Worm (Caenorhabditis elegans) whole organism, early embryonic: ENCODE data around the gene W08F4.10.

ENCODE experiments used
- B0310.2 ChIP-seq: sonication (generic microtip); optimal IDR thresholded peaks from 2 replicates; lab custom pipeline; 2016; ENCODE audit warnings: mild to moderate bottlenecking, missing genetic modification characterization, missing compliant biosample characterization
- F13C5.2 ChIP-seq: sonication (generic microtip); optimal IDR thresholded peaks from 2 replicates; lab custom pipeline; 2017; ENCODE audit warnings: mild to moderate bottlenecking, missing genetic modification characterization, inconsistent platforms, missing compliant biosample characterization
- aly-1 ChIP-seq: sonication (generic microtip); optimal IDR thresholded peaks from 2 replicates; lab custom pipeline; 2016; ENCODE audit warnings: missing genetic modification characterization, missing compliant biosample characterization
- ama-1 ChIP-seq: fragments of 150-350 bp; optimal IDR thresholded peaks from 2 replicates; lab custom pipeline; 2014
- ceh-13 ChIP-seq: fragments of 200-800 bp; sonication (Bioruptor generic); optimal IDR thresholded peaks from 2 replicates; lab custom pipeline; 2018; ENCODE audit warnings: mild to moderate bottlenecking, missing genetic modification characterization, missing compliant biosample characterization
- ceh-36 ChIP-seq: sonication (generic microtip); optimal IDR thresholded peaks from 2 replicates; lab custom pipeline; 2016; ENCODE audit warnings: missing genetic modification characterization, inconsistent platforms, missing compliant biosample characterization
- ets-7 ChIP-seq: sonication (generic microtip); optimal IDR thresholded peaks from 2 replicates; lab custom pipeline; 2016; ENCODE audit warnings: missing genotype, missing genetic modification characterization, missing compliant biosample characterization
- flt-1 ChIP-seq: fragments of 200-800 bp; sonication (Bioruptor generic); IDR thresholded peaks from 2 replicates; pipeline ENCODE4 v1.3.6; 2022; ENCODE audit warnings: missing genetic modification characterization, missing compliant biosample characterization
- hmbx-1 ChIP-seq: sonication (generic microtip); optimal IDR thresholded peaks from 2 replicates; lab custom pipeline; 2016; ENCODE audit warnings: mild to moderate bottlenecking, missing genetic modification characterization, missing compliant biosample characterization
- hmg-4 ChIP-seq: fragments of 200-800 bp; sonication (Bioruptor generic); optimal IDR thresholded peaks from 2 replicates; lab custom pipeline; 2018; ENCODE audit warnings: mild to moderate bottlenecking, missing genetic modification characterization, missing compliant biosample characterization
- hnd-1 ChIP-seq: sonication (generic microtip); optimal IDR thresholded peaks from 2 replicates; lab custom pipeline; 2016; ENCODE audit warnings: missing genetic modification characterization, missing compliant biosample characterization
- pes-1 ChIP-seq: fragments of 200-800 bp; sonication (Bioruptor generic); IDR thresholded peaks from 2 replicates; pipeline ENCODE4 v1.3.6; 2022; ENCODE audit warnings: missing genetic modification reagents, missing genetic modification characterization, missing compliant biosample characterization
- scrt-1 ChIP-seq: fragments of 200-800 bp; sonication (Bioruptor generic); IDR thresholded peaks from 2 replicates; pipeline ENCODE4 v1.3.6; 2022; ENCODE audit warnings: missing genetic modification characterization, missing compliant biosample characterization
- sea-1 ChIP-seq: fragments of 200-800 bp; sonication (Bioruptor generic); conservative IDR thresholded peaks from 2 replicates; pipeline ENCODE4 v1.3.6; 2022; ENCODE audit warnings: missing genetic modification characterization, missing compliant biosample characterization
- tbx-11 ChIP-seq: fragments of 200-800 bp; sonication (Bioruptor generic); IDR thresholded peaks from 2 replicates; pipeline ENCODE4 v1.3.6; 2022; ENCODE audit warnings: missing genetic modification characterization, missing compliant biosample characterization
- tbx-37 ChIP-seq: fragments of 200-800 bp; sonication (Bioruptor generic); conservative IDR thresholded peaks from 2 replicates; pipeline ENCODE4 v1.3.6; 2022; ENCODE audit warnings: missing genetic modification reagents, missing genetic modification characterization, missing compliant biosample characterization
- tra-4 ChIP-seq: sonication (generic microtip); optimal IDR thresholded peaks from 2 replicates; lab custom pipeline; 2017; ENCODE audit warnings: missing genetic modification characterization, missing compliant biosample characterization

W08F4.10 gene

ce11 chrII:591110-591509 lies at the start of gene W08F4.10:
TSS of gene W08F4.10 (minus strand) at chrII:591210.
- TF ChIP-seq F13C5.2 (tag; lab: Kevin White, UChicago) (no peak), sea-1 (no peak), B0310.2 (tag; lab: Kevin White, UChicago) (no peak), ama-1 (lab: Kevin White, UChicago) (no peak), scrt-1 (GFP tag; lab: Robert Waterston, UW) (no peak), flt-1 (GFP tag; lab: Robert Waterston, UW) (no peak), ceh-36 (tag; lab: Kevin White, UChicago) (no peak), ceh-13 (no peak), ets-7 (tag; lab: Kevin White, UChicago) (no peak), tbx-37 (GFP tag; lab: Robert Waterston, UW) (no peak), hnd-1 (no peak)

DNA sequence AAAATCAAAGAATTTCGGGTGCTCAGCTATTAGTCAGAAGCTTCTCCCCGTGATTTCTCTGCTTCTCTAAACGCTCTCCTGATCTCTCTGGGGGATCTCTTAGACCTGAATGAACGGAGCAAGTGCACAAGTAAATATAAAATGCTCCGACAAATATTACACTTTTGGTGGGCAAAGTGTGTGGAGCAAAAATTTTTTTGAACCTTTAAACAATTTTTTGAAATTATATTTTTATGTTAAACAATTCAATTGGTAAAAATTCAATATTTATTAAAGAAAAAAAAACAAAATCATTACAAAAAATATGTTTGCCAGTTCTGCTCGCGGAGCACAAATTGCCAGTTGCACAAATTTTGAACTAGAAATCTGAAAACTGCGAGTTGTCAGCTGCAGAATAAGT lies 48.5 kb upstream of the W08F4.10 start, which contains the start of gene K07E8.6:
Gene K07E8.6 (minus strand): TSS at position 101 of the 400 bp plus-strand sequence.
- no peak for TF ChIP-seq ets-7 (tag; lab: Kevin White, UChicago)
- no peak for TF ChIP-seq tra-4 (tag; lab: Kevin White, UChicago)
- TF ChIP-seq hmg-4, result no peak
- TF ChIP-seq sea-1, result no peak
- TF ChIP-seq scrt-1 (GFP tag; lab: Robert Waterston, UW), result no peak
- no peak for TF ChIP-seq flt-1 (GFP tag; lab: Robert Waterston, UW)
- TF ChIP-seq ceh-36 (tag; lab: Kevin White, UChicago), result no peak
- TF ChIP-seq tbx-11 (GFP tag; lab: Robert Waterston, UW), result no peak
- TF ChIP-seq B0310.2 (tag; lab: Kevin White, UChicago), result no peak
- TF ChIP-seq F13C5.2 (tag; lab: Kevin White, UChicago), result no peak
- TF ChIP-seq tbx-37 (GFP tag; lab: Robert Waterston, UW), result no peak
- no peak for TF ChIP-seq ceh-13
- no peak for TF ChIP-seq aly-1 (tag; lab: Kevin White, UChicago)
- TF ChIP-seq hmbx-1 (tag; lab: Kevin White, UChicago), result no peak
- TF ChIP-seq ama-1 (lab: Kevin White, UChicago), result no peak
- no peak for TF ChIP-seq pes-1 (GFP tag; lab: Robert Waterston, UW)
- TF ChIP-seq hnd-1, result no peak

DNA sequence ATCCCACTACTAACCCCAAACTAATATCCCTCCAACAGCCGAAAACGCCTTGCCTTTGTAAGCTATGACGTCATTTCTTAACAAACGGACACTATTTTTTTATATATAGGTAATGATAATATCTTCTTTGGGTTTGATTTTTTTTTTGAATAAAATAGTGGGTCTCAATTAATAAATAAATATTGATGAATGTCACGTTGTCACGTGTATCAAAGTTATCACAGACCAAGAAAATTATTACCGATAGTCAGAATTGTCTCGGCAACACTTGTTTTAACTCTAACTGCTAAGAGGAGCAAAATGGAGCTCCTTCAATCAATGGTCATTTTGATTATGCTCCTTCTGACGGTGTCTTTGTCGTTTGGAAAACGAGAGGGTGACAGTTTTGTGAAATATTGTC lies 43.0 kb upstream of the W08F4.10 start, which contains the start of gene T04B8.1:
Gene T04B8.1 (plus strand): TSS at position 301 of the 400 bp plus-strand sequence.
- TF ChIP-seq hnd-1 (no peak), pes-1 (GFP tag; lab: Robert Waterston, UW) (no peak), tbx-37 (GFP tag; lab: Robert Waterston, UW) (no peak)

DNA sequence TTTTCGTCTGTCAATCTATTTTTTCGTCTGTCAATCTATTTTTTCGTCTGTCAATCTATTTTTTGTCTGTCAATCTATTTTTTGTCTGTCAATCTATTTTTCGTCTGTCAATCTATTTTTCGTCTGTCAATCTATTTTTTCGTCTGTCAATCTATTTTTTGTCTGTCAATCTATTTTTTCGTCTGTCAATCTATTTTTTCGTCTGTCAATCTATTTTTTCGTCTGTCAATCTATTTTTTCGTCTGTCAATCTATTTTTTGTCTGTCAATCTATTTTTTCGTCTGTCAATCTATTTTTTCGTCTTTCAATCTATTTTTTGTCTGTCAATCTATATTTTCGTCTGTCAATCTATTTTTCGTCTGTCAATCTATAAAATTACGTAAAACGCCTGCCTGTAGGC lies 38.4 kb upstream of the W08F4.10 start:
- 0 out of 2 replicates have a peak, but pooled peaks have one; percentile 46 for TF ChIP-seq tbx-11 (GFP tag; lab: Robert Waterston, UW)

DNA sequence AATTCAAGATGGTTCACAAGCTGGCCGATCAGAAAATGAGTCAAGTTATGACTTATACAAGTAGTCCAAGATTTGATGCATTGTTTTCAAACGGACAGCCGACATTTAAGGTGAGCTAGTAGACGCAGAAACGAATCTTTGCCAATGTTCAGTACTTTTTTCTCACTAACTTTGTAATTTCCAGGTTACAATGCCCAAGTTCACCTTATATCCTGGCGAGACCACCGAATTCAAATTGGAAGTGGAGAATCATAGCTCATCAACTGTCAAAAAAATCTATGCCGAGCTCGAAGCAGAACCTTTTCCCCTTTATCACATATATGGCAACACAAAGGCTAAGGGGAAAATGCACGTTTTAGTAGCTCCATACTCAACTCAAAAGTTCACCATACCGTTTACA lies 36.9 kb upstream of the W08F4.10 start:
- no peak for TF ChIP-seq sea-1
- no peak for TF ChIP-seq pes-1 (GFP tag; lab: Robert Waterston, UW)
- TF ChIP-seq hnd-1, result no peak
- no peak for TF ChIP-seq tra-4 (tag; lab: Kevin White, UChicago)

ce11 chrII:627205-627604 lies 36.2 kb upstream of the W08F4.10 start, which contains the start of gene arrd-1:
TSS of gene arrd-1 (plus strand) at chrII:627505.
- TF ChIP-seq ceh-36 (tag; lab: Kevin White, UChicago) (no peak), ceh-13 (no peak), ets-7 (tag; lab: Kevin White, UChicago) (no peak), hmbx-1 (tag; lab: Kevin White, UChicago) (no peak)

- TF ChIP-seq sea-1 (no peak), ceh-36 (tag; lab: Kevin White, UChicago) (no peak), ama-1 (lab: Kevin White, UChicago) (no peak), aly-1 (tag; lab: Kevin White, UChicago) (no peak), flt-1 (GFP tag; lab: Robert Waterston, UW) (no peak), hmg-4 (no peak), ceh-13 (no peak)
Observed at ce11 chrII:625926-626325, 34.9 kb upstream of the W08F4.10 start.

- TF ChIP-seq flt-1 (GFP tag; lab: Robert Waterston, UW), result no peak
- TF ChIP-seq ama-1 (lab: Kevin White, UChicago), result no peak
- TF ChIP-seq ceh-13, result no peak
Observed at ce11 chrII:624443-624842, 33.4 kb upstream of the W08F4.10 start, which contains the start of gene T04B8.5. TSS of gene T04B8.5 (minus strand) at chrII:624543.

- no peak for TF ChIP-seq scrt-1 (GFP tag; lab: Robert Waterston, UW)
Observed at ce11 chrII:622478-622877, 31.5 kb upstream of the W08F4.10 start.

DNA sequence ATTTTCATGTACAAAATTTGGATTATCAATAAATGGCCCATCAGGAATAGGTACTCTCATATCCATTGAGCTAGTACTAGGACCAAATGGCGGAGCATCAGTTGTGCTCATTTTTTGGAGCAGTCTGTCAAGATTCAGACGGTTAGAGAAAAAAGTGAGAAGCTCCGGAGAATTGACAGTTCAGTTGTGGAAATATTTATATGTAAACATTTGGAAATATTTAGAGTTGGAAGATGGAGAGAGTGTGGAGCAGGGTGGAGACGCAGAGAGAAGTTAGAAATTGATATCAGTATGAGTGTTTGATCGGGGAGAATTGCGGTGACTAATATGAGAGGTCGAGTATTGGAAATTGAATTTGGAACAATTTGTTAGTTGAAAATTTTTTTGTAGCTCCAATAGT lies 30.1 kb upstream of the W08F4.10 start:
- no peak for TF ChIP-seq ama-1 (lab: Kevin White, UChicago)
- no peak for TF ChIP-seq flt-1 (GFP tag; lab: Robert Waterston, UW)
- no peak for TF ChIP-seq aly-1 (tag; lab: Kevin White, UChicago)
- no peak for TF ChIP-seq tbx-11 (GFP tag; lab: Robert Waterston, UW)
- TF ChIP-seq tbx-37 (GFP tag; lab: Robert Waterston, UW), result no peak
- no peak for TF ChIP-seq hmbx-1 (tag; lab: Kevin White, UChicago)
